Fruit fly (Drosophila melanogaster): Measurements from ENCODE around the gene CG9386.

CG9386 gene

DNA sequence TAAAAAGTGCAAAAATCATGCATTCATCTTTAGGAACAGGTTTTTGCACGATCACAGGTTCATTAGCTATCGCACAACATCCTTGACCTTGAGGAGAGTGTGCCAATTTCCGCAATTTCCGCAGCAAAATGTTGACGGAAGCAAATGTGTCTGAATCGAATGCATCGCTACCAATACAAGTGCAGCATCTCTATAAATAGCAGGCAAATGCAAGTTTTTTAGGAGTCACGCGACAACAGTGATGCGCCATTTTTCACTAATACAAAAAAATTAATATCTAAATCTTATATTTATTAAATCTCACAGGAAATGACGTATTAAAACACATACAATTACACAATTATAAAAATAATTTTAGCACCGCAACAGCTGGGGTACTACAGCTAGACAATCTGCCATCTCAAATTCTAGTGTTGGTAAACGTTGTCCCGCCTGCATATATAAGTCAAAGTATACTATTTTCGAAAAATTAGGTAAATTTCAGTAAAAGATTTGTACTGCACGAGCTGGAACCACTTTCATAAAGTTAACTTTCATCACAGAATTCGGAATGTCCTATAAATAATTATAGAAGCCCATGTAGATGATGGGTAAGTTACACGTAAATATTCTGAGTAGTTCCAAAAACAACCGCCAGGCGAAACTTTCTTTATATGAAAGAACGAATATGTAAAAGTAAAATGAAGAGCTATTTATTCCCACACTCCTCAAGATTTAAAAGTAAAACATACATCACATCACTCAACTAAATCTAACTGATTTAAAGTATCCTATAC is 18.8 kb upstream of the CG9386 start, which contains the start of gene CG9399 (continued):
- peak; percentile 97 for TF ChIP-seq CG7556 (GFP tag; optimal IDR thresholded peaks at IDR 0.05)
- TF ChIP-seq CG14441 (GFP tag; IDR thresholded peaks at IDR 0.05): peak; percentile 98
- peak; percentile 69 for TF ChIP-seq en (GFP tag; optimal IDR thresholded peaks at IDR 0.05)
- TF ChIP-seq sna (GFP tag; IDR thresholded peaks at IDR 0.05; ENCODE audit: partially characterized antibody): 0 out of 2 replicates have a peak, but pooled peaks have one; percentile 33
- peak; percentile 98 for TF ChIP-seq CG2712 (tag; optimal IDR thresholded peaks at IDR 0.05)
- peak; percentile 83 for TF ChIP-seq stwl (tag; optimal IDR thresholded peaks at IDR 0.05)
- TF ChIP-seq CG7745 (tag; optimal IDR thresholded peaks at IDR 0.05): peak; percentile 89
- TF ChIP-seq YL-1 (GFP tag; optimal IDR thresholded peaks at IDR 0.05): peak; percentile 97
- TF ChIP-seq Mes4 (GFP tag; optimal IDR thresholded peaks at IDR 0.05): peak; percentile 83
- TF ChIP-seq CG10543 (GFP tag; optimal IDR thresholded peaks at IDR 0.05): peak; percentile 90
- TF ChIP-seq ato (GFP tag; IDR thresholded peaks at IDR 0.05; ENCODE audit: partially characterized antibody): no peak
- TF ChIP-seq CG13123 (GFP tag; optimal IDR thresholded peaks at IDR 0.05): peak; percentile 95
- TF ChIP-seq rib (GFP tag; IDR thresholded peaks at IDR 0.05): peak; percentile 88
- peak; percentile 55 for TF ChIP-seq pita (GFP tag; optimal IDR thresholded peaks at IDR 0.05)
- TF ChIP-seq slou (GFP tag; optimal IDR thresholded peaks at IDR 0.05): peak; percentile 84
- peak; percentile 97 for TF ChIP-seq CG11456 (GFP tag; IDR thresholded peaks at IDR 0.05)
- peak; percentile 86 for TF ChIP-seq crc (GFP tag; optimal IDR thresholded peaks at IDR 0.05)
- no peak for TF ChIP-seq hth (optimal IDR thresholded peaks at IDR 0.05)
- TF ChIP-seq TFAM (GFP tag; optimal IDR thresholded peaks at IDR 0.05): peak; percentile 79
- peak; percentile 93 for TF ChIP-seq tap (tag; optimal IDR thresholded peaks at IDR 0.05)
- peak; percentile 97 for TF ChIP-seq CG14050 (GFP tag; IDR thresholded peaks at IDR 0.05)
- peak; percentile 98 for TF ChIP-seq CG17829 (tag; optimal IDR thresholded peaks at IDR 0.05)
- peak; percentile 86 for TF ChIP-seq CG4360 (GFP tag; IDR thresholded peaks at IDR 0.05)
- peak; percentile 94 for TF ChIP-seq Fer1 (GFP tag; optimal IDR thresholded peaks at IDR 0.05)
- TF ChIP-seq Neu2 (GFP tag; optimal IDR thresholded peaks at IDR 0.05; ENCODE audit: borderline replicate concordance): peak; percentile 13
- TF ChIP-seq ara (GFP tag; IDR thresholded peaks at IDR 0.05): peak; percentile 98
- peak; percentile 93 for TF ChIP-seq sqz (GFP tag; optimal IDR thresholded peaks at IDR 0.05)
- peak; percentile 70 for TF ChIP-seq CG15479 (GFP tag; optimal IDR thresholded peaks at IDR 0.05)
- TF ChIP-seq peb (GFP tag; IDR thresholded peaks at IDR 0.05): peak; percentile 95
- peak; percentile 88 for TF ChIP-seq NC2β (GFP tag; optimal IDR thresholded peaks at IDR 0.05)
- TF ChIP-seq so (GFP tag; IDR thresholded peaks at IDR 0.05): peak; percentile 98
- TF ChIP-seq schlank (tag; optimal IDR thresholded peaks at IDR 0.05): peak; percentile 86
- TF ChIP-seq z (GFP tag; IDR thresholded peaks at IDR 0.05): peak; percentile 73
- TF ChIP-seq dysf (GFP tag; IDR thresholded peaks at IDR 0.05): peak; percentile 98
- TF ChIP-seq tin (GFP tag; optimal IDR thresholded peaks at IDR 0.05): peak; percentile 98
- TF ChIP-seq Side (GFP tag; optimal IDR thresholded peaks at IDR 0.05): peak; percentile 82
- peak; percentile 71 for TF ChIP-seq CG3163 (GFP tag; optimal IDR thresholded peaks at IDR 0.05)
- TF ChIP-seq Dip3 (GFP tag; optimal IDR thresholded peaks at IDR 0.05): peak; percentile 93
- TF ChIP-seq al (GFP tag; IDR thresholded peaks at IDR 0.05): peak; percentile 95
- TF ChIP-seq Max (GFP tag; optimal IDR thresholded peaks at IDR 0.05): peak; percentile 97
- TF ChIP-seq CG3281 (GFP tag; optimal IDR thresholded peaks at IDR 0.05): peak; percentile 91
- no peak for TF ChIP-seq usp (GFP tag; optimal IDR thresholded peaks at IDR 0.05)
- peak; percentile 98 for TF ChIP-seq CG30431 (GFP tag; optimal IDR thresholded peaks at IDR 0.05)
- TF ChIP-seq Atf-2 (GFP tag; optimal IDR thresholded peaks at IDR 0.05): peak; percentile 91
- TF ChIP-seq az2 (GFP tag; optimal IDR thresholded peaks at IDR 0.05): peak; percentile 98
- peak; percentile 96 for TF ChIP-seq CG2678 (tag; optimal IDR thresholded peaks at IDR 0.05)
- peak; percentile 95 for TF ChIP-seq HLH54F (GFP tag; optimal IDR thresholded peaks at IDR 0.05)
- peak; percentile 92 for TF ChIP-seq CG7987 (GFP tag; optimal IDR thresholded peaks at IDR 0.05)
- no peak for TF ChIP-seq D (optimal IDR thresholded peaks at IDR 0.05)
- peak; percentile 95 for TF ChIP-seq D (GFP tag; optimal IDR thresholded peaks at IDR 0.05)
- no peak for TF ChIP-seq br (optimal IDR thresholded peaks at IDR 0.05)

All from whole organism, embryonic.